Fruit fly (Drosophila melanogaster) whole organism, embryonic: ENCODE data around the gene Nf-YC.

ENCODE experiments used
- B-H1 ChIP-seq: fragments of 200-800 bp; sonication (Bioruptor generic); IDR thresholded peaks from 3 replicates; pipeline ENCODE4 v1.3.6; 2022; ENCODE audit warnings: missing biosample characterization, missing genetic modification characterization
- BEAF-32 ChIP-seq: fragments of 200-800 bp; sonication (Bioruptor generic); optimal IDR thresholded peaks from 3 replicates; lab custom pipeline; 2017; ENCODE audit warnings: missing biosample characterization, missing genetic modification characterization, mild to moderate bottlenecking, moderate library complexity, missing genetic modification reagents
- Blimp-1 ChIP-seq: fragments of 200-800 bp; sonication (Bioruptor generic); optimal IDR thresholded peaks from 3 replicates; lab custom pipeline; 2018; ENCODE audit warnings: missing biosample characterization, missing genetic modification characterization, mild to moderate bottlenecking, moderate library complexity, missing genetic modification reagents
- CG10321 ChIP-seq: fragments of 200-800 bp; sonication (Bioruptor generic); IDR thresholded peaks from 2 replicates; pipeline ENCODE4 v1.3.6; 2022; ENCODE audit warnings: missing biosample characterization, missing genetic modification characterization
- CG11560 ChIP-seq: fragments of 200-800 bp; sonication (Bioruptor generic); IDR thresholded peaks from 3 replicates; pipeline ENCODE4 v1.3.6; 2022; ENCODE audit warnings: missing biosample characterization, missing genetic modification characterization
- CG12219 ChIP-seq: fragments of 200-800 bp; sonication (Bioruptor generic); optimal IDR thresholded peaks from 3 replicates; lab custom pipeline; 2018; ENCODE audit warnings: missing biosample characterization, mild to moderate bottlenecking, missing genetic modification characterization
- CG12236 ChIP-seq: fragments of 200-800 bp; sonication (Bioruptor generic); optimal IDR thresholded peaks from 2 replicates; lab custom pipeline; 2016; ENCODE audit warnings: missing biosample characterization, missing genetic modification characterization
- CG14014 ChIP-seq: fragments of 200-800 bp; sonication (Bioruptor generic); IDR thresholded peaks from 2 replicates; pipeline ENCODE4 v1.3.6; 2022; ENCODE audit warnings: missing biosample characterization, missing genetic modification characterization
- CG1529 ChIP-seq: fragments of 200-800 bp; sonication (Bioruptor generic); optimal IDR thresholded peaks from 3 replicates; lab custom pipeline; 2018; ENCODE audit warnings: missing biosample characterization, missing genetic modification characterization
- CG1792 ChIP-seq: fragments of 200-800 bp; sonication (Bioruptor generic); optimal IDR thresholded peaks from 2 replicates; lab custom pipeline; 2016; ENCODE audit warnings: missing biosample characterization, missing genetic modification characterization
- CG18011 ChIP-seq: fragments of 200-800 bp; sonication (Bioruptor generic); optimal IDR thresholded peaks from 2 replicates; lab custom pipeline; 2017; ENCODE audit warnings: missing biosample characterization, missing genetic modification characterization, mild to moderate bottlenecking, moderate library complexity, missing genotype
- CG2129 ChIP-seq: fragments of 200-800 bp; sonication (Bioruptor generic); IDR thresholded peaks from 2 replicates; pipeline ENCODE4 v1.3.6; 2022; ENCODE audit warnings: missing biosample characterization, missing genetic modification characterization; ENCODE audit not compliant: partially characterized antibody
- CG2199 ChIP-seq: fragments of 200-800 bp; sonication (Bioruptor generic); IDR thresholded peaks from 3 replicates; pipeline ENCODE4 v1.3.6; 2022; ENCODE audit warnings: missing biosample characterization, missing genetic modification characterization
- CG2889 ChIP-seq: fragments of 200-800 bp; sonication (Bioruptor generic); IDR thresholded peaks from 3 replicates; pipeline ENCODE4 v1.3.6; 2022; ENCODE audit warnings: missing biosample characterization, missing genetic modification characterization
- CG32767 ChIP-seq: fragments of 200-800 bp; sonication (Bioruptor generic); IDR thresholded peaks from 2 replicates; pipeline ENCODE4 v1.3.6; 2022; ENCODE audit warnings: missing biosample characterization, missing genetic modification characterization
- CG34422 ChIP-seq: fragments of 200-800 bp; sonication (Bioruptor generic); IDR thresholded peaks from 3 replicates; pipeline ENCODE4 v1.3.6; 2022; ENCODE audit warnings: missing biosample characterization, missing genetic modification characterization
- CG4404 ChIP-seq: fragments of 200-800 bp; sonication (Bioruptor generic); IDR thresholded peaks from 2 replicates; pipeline ENCODE4 v1.3.6; 2022; ENCODE audit warnings: missing biosample characterization, missing genetic modification characterization
- CG4707 ChIP-seq: fragments of 200-800 bp; sonication (Bioruptor generic); optimal IDR thresholded peaks from 2 replicates; lab custom pipeline; 2018; ENCODE audit warnings: missing biosample characterization, mild to moderate bottlenecking, missing genetic modification characterization, moderate library complexity
- CG6683 ChIP-seq: fragments of 200-800 bp; sonication (Bioruptor generic); optimal IDR thresholded peaks from 2 replicates; lab custom pipeline; 2017; ENCODE audit warnings: missing biosample characterization, mild to moderate bottlenecking, missing genetic modification characterization, missing genetic modification reagents
- CG8290 ChIP-seq, 3 experiments: fragments of 200-800 bp; sonication (Bioruptor generic); optimal IDR thresholded peaks; 2 replicates each; lab custom pipeline; 2016 to 2019; ENCODE audit warnings: missing biosample characterization in 3 of 3, missing genetic modification characterization in 3 of 3, mild to moderate bottlenecking in 2 of 3, moderate library complexity in 1 of 3
- CG9797 ChIP-seq: fragments of 200-800 bp; sonication (Bioruptor generic); optimal IDR thresholded peaks from 3 replicates; lab custom pipeline; 2018; ENCODE audit warnings: missing biosample characterization, mild to moderate bottlenecking, missing genetic modification characterization
- Doc3 ChIP-seq: fragments of 200-800 bp; sonication (Bioruptor generic); IDR thresholded peaks from 3 replicates; pipeline ENCODE4 v1.3.6; 2022; ENCODE audit warnings: missing biosample characterization, missing genetic modification characterization; ENCODE audit not compliant: partially characterized antibody
- Gug ChIP-seq: fragments of 200-800 bp; sonication (Bioruptor generic); IDR thresholded peaks from 4 replicates; pipeline ENCODE4 v1.3.6; 2022; ENCODE audit warnings: missing biosample characterization, missing genetic modification characterization
- H2.0 ChIP-seq: fragments of 200-800 bp; sonication (Bioruptor generic); IDR thresholded peaks from 2 replicates; pipeline ENCODE4 v1.3.6; 2022; ENCODE audit warnings: missing biosample characterization, missing genetic modification characterization
- Hr3 ChIP-seq: fragments of 200-800 bp; sonication (Bioruptor generic); optimal IDR thresholded peaks from 3 replicates; lab custom pipeline; 2016; ENCODE audit warnings: missing biosample characterization, missing genetic modification characterization
- Opbp ChIP-seq: fragments of 200-800 bp; sonication (Bioruptor generic); IDR thresholded peaks from 3 replicates; pipeline ENCODE4 v1.3.6; 2022; ENCODE audit warnings: missing biosample characterization, missing genetic modification characterization; ENCODE audit not compliant: partially characterized antibody
- PHDP ChIP-seq: fragments of 200-800 bp; sonication (Bioruptor generic); optimal IDR thresholded peaks from 3 replicates; lab custom pipeline; 2018; ENCODE audit warnings: missing biosample characterization, mild to moderate bottlenecking, missing genetic modification characterization, moderate library complexity
- Side ChIP-seq: fragments of 200-800 bp; sonication (Bioruptor generic); optimal IDR thresholded peaks from 2 replicates; lab custom pipeline; 2016; ENCODE audit warnings: missing biosample characterization, missing genetic modification characterization
- ash1 ChIP-seq: fragments of 200-800 bp; sonication (Bioruptor generic); optimal IDR thresholded peaks from 2 replicates; lab custom pipeline; 2018; ENCODE audit warnings: missing biosample characterization, mild to moderate bottlenecking, missing genetic modification characterization
- cad ChIP-seq: fragments of >200 bp; optimal IDR thresholded peaks from 2 replicates; lab custom pipeline; 2017; ENCODE audit warnings: missing biosample characterization, missing genetic modification characterization
- crc ChIP-seq: fragments of 200-800 bp; sonication (Bioruptor generic); optimal IDR thresholded peaks from 2 replicates; lab custom pipeline; 2016; ENCODE audit warnings: missing biosample characterization, missing genetic modification characterization
- dm ChIP-seq: fragments of 200-800 bp; sonication (Bioruptor generic); optimal IDR thresholded peaks from 3 replicates; lab custom pipeline; 2016; ENCODE audit warnings: missing biosample characterization, missing genetic modification characterization
- dysf ChIP-seq: fragments of 200-800 bp; sonication (Bioruptor generic); IDR thresholded peaks from 3 replicates; pipeline ENCODE4 v1.3.6; 2022; ENCODE audit warnings: missing biosample characterization, missing genetic modification characterization
- fd102C ChIP-seq: fragments of 200-800 bp; sonication (Bioruptor generic); optimal IDR thresholded peaks from 2 replicates; lab custom pipeline; 2018; ENCODE audit warnings: missing biosample characterization, mild to moderate bottlenecking, missing genetic modification characterization, moderate library complexity
- grau ChIP-seq: fragments of 200-800 bp; optimal IDR thresholded peaks from 3 replicates; lab custom pipeline; 2019; ENCODE audit warnings: missing biosample characterization, mild to moderate bottlenecking, missing genetic modification characterization, moderate library complexity
- gsb-n ChIP-seq: fragments of 200-800 bp; sonication (Bioruptor generic); optimal IDR thresholded peaks from 3 replicates; lab custom pipeline; 2018; ENCODE audit warnings: missing biosample characterization, mild to moderate bottlenecking, missing genetic modification characterization
- jing ChIP-seq: fragments of 200-800 bp; sonication (Bioruptor generic); optimal IDR thresholded peaks from 2 replicates; lab custom pipeline; 2018; ENCODE audit warnings: missing biosample characterization, mild to moderate bottlenecking, missing genetic modification characterization
- jumu ChIP-seq: fragments of 200-800 bp; sonication (Bioruptor generic); optimal IDR thresholded peaks from 3 replicates; lab custom pipeline; 2016; ENCODE audit warnings: missing biosample characterization, missing genetic modification characterization
- klu ChIP-seq: fragments of 200-800 bp; sonication (Bioruptor generic); IDR thresholded peaks from 2 replicates; pipeline ENCODE4 v1.3.6; 2022; ENCODE audit warnings: missing biosample characterization, missing genetic modification characterization
- mam ChIP-seq: fragments of 200-800 bp; sonication (Bioruptor generic); optimal IDR thresholded peaks from 3 replicates; lab custom pipeline; 2016; ENCODE audit warnings: missing biosample characterization, missing genetic modification characterization
- nerfin-2 ChIP-seq: fragments of 200-800 bp; sonication (Bioruptor generic); IDR thresholded peaks from 2 replicates; pipeline ENCODE4 v1.3.6; 2022; ENCODE audit warnings: missing biosample characterization, missing genetic modification characterization; ENCODE audit not compliant: partially characterized antibody
- p53 ChIP-seq: fragments of 200-800 bp; sonication (Bioruptor generic); optimal IDR thresholded peaks from 2 replicates; lab custom pipeline; 2016; ENCODE audit warnings: missing biosample characterization, missing genetic modification characterization
- ranshi ChIP-seq: fragments of 200-800 bp; sonication (Bioruptor generic); IDR thresholded peaks from 2 replicates; pipeline ENCODE4 v1.3.6; 2022; ENCODE audit warnings: missing biosample characterization, missing genetic modification characterization
- sisA ChIP-seq: fragments of 200-800 bp; sonication (Bioruptor generic); IDR thresholded peaks from 2 replicates; pipeline ENCODE4 v1.3.6; 2022; ENCODE audit warnings: missing biosample characterization, missing genetic modification characterization
- stc ChIP-seq: fragments of 200-800 bp; sonication (Bioruptor generic); IDR thresholded peaks from 2 replicates; pipeline ENCODE4 v1.3.6; 2022; ENCODE audit warnings: missing biosample characterization, missing genetic modification characterization
- tap ChIP-seq: fragments of 200-800 bp; optimal IDR thresholded peaks from 3 replicates; lab custom pipeline; 2019; ENCODE audit warnings: missing biosample characterization, mild to moderate bottlenecking, missing genetic modification characterization, moderate library complexity
- tx ChIP-seq: fragments of 200-800 bp; sonication (Bioruptor generic); optimal IDR thresholded peaks from 2 replicates; lab custom pipeline; 2016; ENCODE audit warnings: missing biosample characterization, missing genetic modification characterization
- unpg ChIP-seq: fragments of 200-800 bp; sonication (Bioruptor generic); optimal IDR thresholded peaks from 3 replicates; lab custom pipeline; 2018; ENCODE audit warnings: missing biosample characterization, mild to moderate bottlenecking, missing genetic modification characterization, moderate library complexity
- yki ChIP-seq: fragments of >200 bp; optimal IDR thresholded peaks from 3 replicates; lab custom pipeline; 2018
- z ChIP-seq: fragments of 200-800 bp; sonication (Bioruptor generic); IDR thresholded peaks from 3 replicates; pipeline ENCODE4 v1.3.6; 2022; ENCODE audit warnings: missing biosample characterization, missing genetic modification characterization

Nf-YC gene

dm6 chrX:6859756-6860412, 39.2 kb upstream of the Nf-YC start (continued):
- TF ChIP-seq tap: peak; percentile 23
- peak; percentile 65 for TF ChIP-seq klu (GFP tag; lab: Robert Waterston, UW)
- TF ChIP-seq ranshi (GFP tag; lab: Robert Waterston, UW): peak; percentile 56; the same call in 1 of the 2 replicates
- TF ChIP-seq Blimp-1 (GFP tag; lab: Kevin White, UChicago): peak; percentile 71
- no peak for TF ChIP-seq BEAF-32 (GFP tag; lab: Kevin White, UChicago)
- no peak for TF ChIP-seq CG32767 (GFP tag; lab: Robert Waterston, UW)
- peak; percentile 3 for TF ChIP-seq gsb-n (tag; lab: Kevin White, UChicago)
- peak; percentile 21 for TF ChIP-seq unpg (GFP tag; lab: Kevin White, UChicago)
- peak; percentile 84 for TF ChIP-seq dysf (GFP tag; lab: Robert Waterston, UW)
- no peak for TF ChIP-seq CG12236 (GFP tag; lab: Kevin White, UChicago)
- TF ChIP-seq p53: no peak
- TF ChIP-seq ash1: no peak
- TF ChIP-seq CG9797 (GFP tag; lab: Kevin White, UChicago): no peak
- no peak; the same call in 2 of the 3 replicates for TF ChIP-seq CG2889 (GFP tag; lab: Robert Waterston, UW)
- TF ChIP-seq B-H1 (GFP tag; lab: Robert Waterston, UW): peak; percentile 58
- TF ChIP-seq dm (GFP tag; lab: Kevin White, UChicago): no peak
- TF ChIP-seq Hr3: peak; percentile 19
- TF ChIP-seq CG18011: no peak
- TF ChIP-seq tx (GFP tag; lab: Kevin White, UChicago): no peak
- peak; percentile 62 for TF ChIP-seq CG4404 (GFP tag; lab: Robert Waterston, UW)
- TF ChIP-seq cad: no peak
- TF ChIP-seq CG2199 (GFP tag; lab: Robert Waterston, UW): no peak
- TF ChIP-seq PHDP (tag; lab: Kevin White, UChicago): peak; percentile 30
- TF ChIP-seq crc (GFP tag; lab: Kevin White, UChicago): peak; percentile 73
- TF ChIP-seq stc (GFP tag; lab: Robert Waterston, UW): peak; percentile 75
- peak; percentile 71 for TF ChIP-seq jumu
- TF ChIP-seq mam (GFP tag; lab: Kevin White, UChicago): peak; percentile 85
- TF ChIP-seq z (GFP tag; lab: Robert Waterston, UW): no peak
- TF ChIP-seq CG14014 (GFP tag; lab: Robert Waterston, UW): peak; percentile 60; the same call in 1 of the 2 replicates
- peak; percentile 76 for TF ChIP-seq CG1792 (GFP tag; lab: Kevin White, UChicago)
- TF ChIP-seq CG1529 (GFP tag; lab: Kevin White, UChicago): peak; percentile 18
- no peak for TF ChIP-seq CG10321
- TF ChIP-seq CG6683 (GFP tag; lab: Kevin White, UChicago): peak; percentile 68
- no peak for TF ChIP-seq yki (lab: Kevin White, UChicago)
- peak; percentile 10; the same call in 1 of the 2 replicates for TF ChIP-seq H2.0 (GFP tag; lab: Robert Waterston, UW)
- peak; percentile 14 for TF ChIP-seq CG8290 (GFP tag; optimal IDR thresholded peaks at IDR 0.05; lab: Kevin White, UChicago)
- TF ChIP-seq CG8290 (tag; optimal IDR thresholded peaks at IDR 0.05; lab: Kevin White, UChicago): peak in 1 of 2 experiments; percentile 43
- TF ChIP-seq CG11560: peak; percentile 20; the same call in 1 of the 3 replicates
- TF ChIP-seq CG34422 (GFP tag; lab: Robert Waterston, UW): peak; percentile 81
- TF ChIP-seq grau (tag; lab: Kevin White, UChicago): peak; percentile 58
- TF ChIP-seq Opbp: no peak
- TF ChIP-seq Side (GFP tag; lab: Kevin White, UChicago): peak; percentile 81
- TF ChIP-seq Gug (GFP tag; lab: Robert Waterston, UW): peak; percentile 76
- no peak for TF ChIP-seq Doc3 (GFP tag; lab: Robert Waterston, UW)
- TF ChIP-seq CG2129: no peak
- TF ChIP-seq sisA (GFP tag; lab: Robert Waterston, UW): peak; percentile 85
- no peak for TF ChIP-seq fd102C (GFP tag; lab: Kevin White, UChicago)
- TF ChIP-seq CG12219 (GFP tag; lab: Kevin White, UChicago): peak; percentile 61
- TF ChIP-seq CG4707: no peak
- TF ChIP-seq jing (GFP tag; lab: Kevin White, UChicago): no peak
- no peak for TF ChIP-seq nerfin-2
